Fruit fly (Drosophila melanogaster) whole organism, prepupa: Measurements from ENCODE around the gene mRpL40.

Experiments
- Blimp-1 ChIP-seq: fragments of 200-800 bp; sonication (Bioruptor generic); optimal IDR thresholded peaks from 3 replicates; lab custom pipeline; 2017; ENCODE audit warnings: missing biosample characterization, missing genetic modification characterization, mild to moderate bottlenecking, moderate library complexity, missing genetic modification reagents
- CG10631 ChIP-seq: fragments of 200-800 bp; sonication (Bioruptor generic); optimal IDR thresholded peaks from 2 replicates; lab custom pipeline; 2016; ENCODE audit warnings: missing biosample characterization, missing genetic modification characterization
- CG10669 ChIP-seq: fragments of 200-800 bp; sonication (Bioruptor generic); optimal IDR thresholded peaks from 3 replicates; lab custom pipeline; 2018; ENCODE audit warnings: missing biosample characterization, mild to moderate bottlenecking, missing genetic modification characterization, moderate library complexity
- CG11294 ChIP-seq: fragments of 200-800 bp; sonication (Bioruptor generic); IDR thresholded peaks from 2 replicates; pipeline ENCODE4 v1.3.6; 2022; ENCODE audit warnings: missing biosample characterization, missing genetic modification characterization
- CG11902 ChIP-seq: fragments of 200-800 bp; sonication (Bioruptor generic); optimal IDR thresholded peaks from 3 replicates; lab custom pipeline; 2016; ENCODE audit warnings: missing biosample characterization, missing genetic modification characterization
- CG1621 ChIP-seq: fragments of 200-800 bp; sonication (Bioruptor generic); optimal IDR thresholded peaks from 3 replicates; lab custom pipeline; 2018; ENCODE audit warnings: missing biosample characterization, mild to moderate bottlenecking, missing genetic modification characterization
- CG16779 ChIP-seq: fragments of 200-800 bp; sonication (Bioruptor generic); optimal IDR thresholded peaks from 3 replicates; lab custom pipeline; 2017; ENCODE audit warnings: missing biosample characterization, mild to moderate bottlenecking, missing genetic modification characterization
- CG31627 ChIP-seq: fragments of 200-800 bp; sonication (Bioruptor generic); optimal IDR thresholded peaks from 3 replicates; lab custom pipeline; 2016; ENCODE audit warnings: missing biosample characterization, missing genetic modification characterization
- CG34406 ChIP-seq: fragments of 200-800 bp; sonication (Bioruptor generic); optimal IDR thresholded peaks from 3 replicates; lab custom pipeline; 2016; ENCODE audit warnings: missing biosample characterization, missing genetic modification characterization
- CG4318 ChIP-seq: fragments of 200-800 bp; sonication (Bioruptor generic); optimal IDR thresholded peaks from 3 replicates; lab custom pipeline; 2017; ENCODE audit warnings: missing biosample characterization, mild to moderate bottlenecking, missing genetic modification characterization
- CG6163 ChIP-seq: fragments of 200-800 bp; sonication (Bioruptor generic); IDR thresholded peaks from 3 replicates; pipeline ENCODE4 v1.3.6; 2022; ENCODE audit warnings: missing biosample characterization, missing genetic modification characterization
- CG6276 ChIP-seq: fragments of 200-800 bp; sonication (Bioruptor generic); optimal IDR thresholded peaks from 2 replicates; lab custom pipeline; 2017; ENCODE audit warnings: missing biosample characterization, mild to moderate bottlenecking, missing genetic modification characterization
- CG6792 ChIP-seq: fragments of 200-800 bp; sonication (Bioruptor generic); optimal IDR thresholded peaks from 3 replicates; lab custom pipeline; 2016; ENCODE audit warnings: missing biosample characterization, missing genetic modification characterization
- CG6808 ChIP-seq: fragments of 200-800 bp; sonication (Bioruptor generic); optimal IDR thresholded peaks from 3 replicates; lab custom pipeline; 2017; ENCODE audit warnings: missing biosample characterization, missing genetic modification characterization, mild to moderate bottlenecking, moderate library complexity, missing genetic modification reagents
- CG6854 ChIP-seq: fragments of 200-800 bp; sonication (Bioruptor generic); optimal IDR thresholded peaks from 2 replicates; lab custom pipeline; 2017; ENCODE audit warnings: missing biosample characterization, mild to moderate bottlenecking, missing genetic modification characterization
- CG8119 ChIP-seq: fragments of 200-800 bp; sonication (Bioruptor generic); IDR thresholded peaks from 3 replicates; pipeline ENCODE4 v1.3.6; 2022; ENCODE audit warnings: missing biosample characterization, missing genetic modification characterization
- CG8319 ChIP-seq: fragments of 200-800 bp; sonication (Bioruptor generic); optimal IDR thresholded peaks from 3 replicates; lab custom pipeline; 2016; ENCODE audit warnings: missing biosample characterization, missing genetic modification characterization
- CG8632 ChIP-seq: fragments of 200-800 bp; sonication (Bioruptor generic); optimal IDR thresholded peaks from 3 replicates; lab custom pipeline; 2016; ENCODE audit warnings: missing biosample characterization, missing genetic modification characterization
- Eip93F ChIP-seq: fragments of 200-800 bp; sonication (Bioruptor generic); optimal IDR thresholded peaks from 2 replicates; lab custom pipeline; 2016; ENCODE audit warnings: missing biosample characterization, mild to moderate bottlenecking, missing genetic modification characterization
- Ets96B ChIP-seq: fragments of 200-800 bp; optimal IDR thresholded peaks from 2 replicates; lab custom pipeline; 2019; ENCODE audit warnings: missing biosample characterization, mild to moderate bottlenecking, missing genetic modification characterization, moderate library complexity
- Hr38 ChIP-seq: sonication (Bioruptor generic); optimal IDR thresholded peaks from 2 replicates; lab custom pipeline; 2016; ENCODE audit warnings: missing biosample characterization, missing genetic modification characterization
- Hr39 ChIP-seq: fragments of 200-800 bp; sonication (Bioruptor generic); optimal IDR thresholded peaks from 2 replicates; lab custom pipeline; 2016; ENCODE audit warnings: missing biosample characterization, missing genetic modification characterization
- Hr4 ChIP-seq: fragments of 200-800 bp; sonication (Bioruptor generic); optimal IDR thresholded peaks from 3 replicates; lab custom pipeline; 2016; ENCODE audit warnings: missing biosample characterization, missing genetic modification characterization
- Lpt ChIP-seq: fragments of 200-800 bp; sonication (Bioruptor generic); optimal IDR thresholded peaks from 3 replicates; lab custom pipeline; 2016; ENCODE audit warnings: missing biosample characterization, missing genetic modification characterization
- OdsH ChIP-seq: fragments of 200-800 bp; sonication (Bioruptor generic); optimal IDR thresholded peaks from 3 replicates; lab custom pipeline; 2016; ENCODE audit warnings: missing biosample characterization, missing genetic modification characterization
- Smox ChIP-seq: fragments of 200-800 bp; sonication (Bioruptor generic); optimal IDR thresholded peaks from 3 replicates; lab custom pipeline; 2016; ENCODE audit warnings: missing biosample characterization, missing genetic modification characterization
- Sox14 ChIP-seq: fragments of 200-800 bp; sonication (Bioruptor generic); optimal IDR thresholded peaks from 3 replicates; lab custom pipeline; 2016; ENCODE audit warnings: missing biosample characterization, missing genetic modification characterization
- Sox15 ChIP-seq: fragments of 200-800 bp; sonication (Bioruptor generic); optimal IDR thresholded peaks from 3 replicates; lab custom pipeline; 2016; ENCODE audit warnings: missing biosample characterization, missing genetic modification characterization
- achi ChIP-seq: fragments of 200-800 bp; sonication (Bioruptor generic); optimal IDR thresholded peaks from 3 replicates; lab custom pipeline; 2016; ENCODE audit warnings: missing biosample characterization, missing genetic modification characterization
- cyc ChIP-seq: fragments of 200-800 bp; sonication (Bioruptor generic); optimal IDR thresholded peaks from 3 replicates; lab custom pipeline; 2016; ENCODE audit warnings: missing biosample characterization, missing genetic modification characterization
- dac ChIP-seq: fragments of 200-800 bp; sonication (Bioruptor generic); optimal IDR thresholded peaks from 2 replicates; lab custom pipeline; 2017; ENCODE audit warnings: missing biosample characterization, mild to moderate bottlenecking, missing genetic modification characterization
- dsx ChIP-seq: fragments of 200-800 bp; optimal IDR thresholded peaks from 3 replicates; lab custom pipeline; 2019; ENCODE audit warnings: missing biosample characterization, mild to moderate bottlenecking, missing genetic modification characterization, moderate library complexity; ENCODE audit not compliant: poor library complexity, severe bottlenecking
- eg ChIP-seq: fragments of 200-800 bp; sonication (Bioruptor generic); IDR thresholded peaks from 3 replicates; pipeline ENCODE4 v1.3.6; 2022; ENCODE audit warnings: missing biosample characterization, missing genetic modification characterization
- esn ChIP-seq: fragments of 200-800 bp; sonication (Bioruptor generic); optimal IDR thresholded peaks from 2 replicates; lab custom pipeline; 2016; ENCODE audit warnings: missing biosample characterization, mild to moderate bottlenecking, missing genetic modification characterization, moderate library complexity
- fd59A ChIP-seq: fragments of 200-800 bp; sonication (Bioruptor generic); optimal IDR thresholded peaks from 2 replicates; lab custom pipeline; 2017; ENCODE audit warnings: missing biosample characterization, mild to moderate bottlenecking, missing genetic modification characterization, missing genetic modification reagents
- fd85E ChIP-seq: fragments of 200-800 bp; sonication (Bioruptor generic); optimal IDR thresholded peaks from 3 replicates; lab custom pipeline; 2016; ENCODE audit warnings: missing biosample characterization, missing genetic modification characterization
- fkh ChIP-seq: fragments of 200-800 bp; sonication (Bioruptor generic); optimal IDR thresholded peaks from 3 replicates; lab custom pipeline; 2017; ENCODE audit warnings: missing biosample characterization, mild to moderate bottlenecking, missing genetic modification characterization, moderate library complexity
- spab ChIP-seq: fragments of 200-800 bp; sonication (Bioruptor generic); optimal IDR thresholded peaks from 2 replicates; lab custom pipeline; 2017; ENCODE audit warnings: missing biosample characterization, mild to moderate bottlenecking, missing genetic modification characterization, missing genetic modification reagents
- ss ChIP-seq, 2 experiments: fragments of 200-800 bp; sonication (Bioruptor generic); optimal IDR thresholded peaks; 2 replicates in 1 of 2; 3 replicates in 1 of 2; lab custom pipeline; 2017 to 2018; ENCODE audit warnings: mild to moderate bottlenecking in 2 of 2, missing biosample characterization in 2 of 2, missing genetic modification characterization in 2 of 2, moderate library complexity in 1 of 2
- topi ChIP-seq: fragments of 200-800 bp; sonication (Bioruptor generic); optimal IDR thresholded peaks from 3 replicates; lab custom pipeline; 2016; ENCODE audit warnings: missing biosample characterization, missing genetic modification characterization

The mRpL40 gene

DNA sequence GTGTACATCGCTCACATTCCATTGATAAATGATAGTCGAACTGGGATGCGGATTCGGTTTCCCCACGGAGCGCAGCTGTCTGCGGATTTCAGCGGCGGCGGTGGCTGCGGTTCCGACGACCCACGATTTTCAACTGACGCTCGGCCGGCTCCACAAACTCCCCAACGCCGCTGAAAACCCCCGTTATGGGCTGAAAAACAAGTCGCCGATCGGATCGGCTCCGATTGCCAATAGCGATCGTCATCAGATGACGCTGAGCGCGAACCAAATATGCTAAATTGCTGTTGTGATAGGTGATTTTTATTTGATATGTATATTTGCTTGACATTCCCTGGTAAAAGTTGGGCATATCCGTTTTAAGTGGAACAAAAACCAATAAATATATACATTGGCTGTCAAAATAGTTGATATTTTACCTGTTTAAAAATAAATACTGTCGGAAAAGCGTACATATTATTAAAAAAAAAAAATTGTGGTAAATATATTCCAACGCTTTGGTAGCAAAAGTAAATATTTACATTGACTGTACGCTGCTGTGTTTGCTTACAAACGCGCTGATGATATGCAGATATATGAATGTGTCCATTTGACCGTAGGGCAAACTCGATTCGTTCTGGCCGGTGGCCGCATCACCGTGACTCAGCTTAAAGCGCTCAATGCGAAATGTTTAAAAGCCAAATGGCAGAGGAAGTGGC, 46.6 kb downstream of the mRpL40 start (continued):
- TF ChIP-seq Lpt (GFP tag; lab: Kevin White, UChicago) (no peak), CG4318 (peak; percentile 56), CG6163 (GFP tag; lab: Robert Waterston, UW) (peak; percentile 43; the same call in 1 of the 3 replicates), dsx (GFP tag; lab: Kevin White, UChicago) (no peak), topi (peak; percentile 70), Eip93F (GFP tag; lab: Kevin White, UChicago) (no peak), cyc (GFP tag; lab: Kevin White, UChicago) (peak; percentile 68), Hr4 (GFP tag; lab: Kevin White, UChicago) (peak; percentile 76), CG6276 (no peak), achi (GFP tag; lab: Kevin White, UChicago) (peak; percentile 31), CG8319 (GFP tag; lab: Kevin White, UChicago) (peak; percentile 0), ss (GFP tag; optimal IDR thresholded peaks at IDR 0.05; lab: Kevin White, UChicago) (no peak), eg (GFP tag; lab: Robert Waterston, UW) (0 out of 3 replicates have a peak, but pooled peaks have one; percentile 35), Hr38 (GFP tag; lab: Kevin White, UChicago) (no peak), Sox14 (GFP tag; lab: Kevin White, UChicago) (peak; percentile 49), Smox (GFP tag; lab: Kevin White, UChicago) (peak; percentile 59), CG6792 (GFP tag; lab: Kevin White, UChicago) (peak; percentile 45), CG34406 (peak; percentile 67), Ets96B (tag; lab: Kevin White, UChicago) (no peak), CG10631 (peak; percentile 27), OdsH (GFP tag; lab: Kevin White, UChicago) (peak; percentile 52), dac (GFP tag; lab: Kevin White, UChicago) (peak; percentile 42), fd85E (GFP tag; lab: Kevin White, UChicago) (no peak), spab (GFP tag; lab: Kevin White, UChicago) (no peak), esn (peak; percentile 76), fkh (GFP tag; lab: Kevin White, UChicago) (peak; percentile 90), CG11294 (GFP tag; lab: Robert Waterston, UW) (peak; percentile 28; the same call in 1 of the 2 replicates), fd59A (GFP tag; lab: Kevin White, UChicago) (no peak), CG6808 (GFP tag; lab: Kevin White, UChicago) (no peak), CG10669 (GFP tag; lab: Kevin White, UChicago) (peak; percentile 6), CG8119 (GFP tag; lab: Robert Waterston, UW) (0 out of 3 replicates have a peak, but pooled peaks have one; percentile 26), Sox15 (GFP tag; lab: Kevin White, UChicago) (peak; percentile 56), Hr39 (GFP tag; lab: Kevin White, UChicago) (peak; percentile 75), Blimp-1 (GFP tag; lab: Kevin White, UChicago) (peak; percentile 1), CG31627 (GFP tag; lab: Kevin White, UChicago) (peak; percentile 72), CG1621 (tag; lab: Kevin White, UChicago) (no peak), CG6854 (GFP tag; lab: Kevin White, UChicago) (no peak), CG8632 (GFP tag; lab: Kevin White, UChicago) (peak; percentile 19), CG11902 (GFP tag; lab: Kevin White, UChicago) (peak; percentile 59), CG16779 (tag; lab: Kevin White, UChicago) (peak; percentile 8)
- TF ChIP-seq, all 60 proteins: peak for 42
